Worm (Caenorhabditis elegans) whole organism, early embryonic: Measurements from ENCODE around the gene K12H6.2.

Experiments used
- ets-7 ChIP-seq: sonication (generic microtip); optimal IDR thresholded peaks from 2 replicates; lab custom pipeline; 2016; ENCODE audit warnings: missing genotype, missing genetic modification characterization, missing compliant biosample characterization
- pes-1 ChIP-seq: fragments of 200-800 bp; sonication (Bioruptor generic); IDR thresholded peaks from 2 replicates; pipeline ENCODE4 v1.3.6; 2022; ENCODE audit warnings: missing genetic modification reagents, missing genetic modification characterization, missing compliant biosample characterization

- TF ChIP-seq ets-7 (tag; lab: Kevin White, UChicago) (no peak), pes-1 (GFP tag; lab: Robert Waterston, UW) (no peak)
Observed at ce11 chrII:2802804-2803586, 12.3 kb downstream of the K12H6.2 start.
